Worm (Caenorhabditis elegans) whole organism, young adult: ENCODE data around the gene ZK228.13.

Experiments used
- B0019.2 ChIP-seq: fragments of 200-800 bp; sonication (Bioruptor generic); conservative IDR thresholded peaks from 2 replicates; pipeline ENCODE4 v1.3.6; 2022; ENCODE audit warnings: missing genetic modification reagents, missing genetic modification characterization, missing compliant biosample characterization
- B0035.1 ChIP-seq: sonication (generic microtip); optimal IDR thresholded peaks from 2 replicates; lab custom pipeline; 2016; ENCODE audit warnings: missing genetic modification characterization, mild to moderate bottlenecking, missing compliant biosample characterization, missing genotype, missing genetic modification reagents
- B0261.1 ChIP-seq: sonication (generic microtip); optimal IDR thresholded peaks from 2 replicates; lab custom pipeline; 2016; ENCODE audit warnings: mild to moderate bottlenecking, missing genetic modification characterization, moderate library complexity, missing compliant biosample characterization
- D2030.7 ChIP-seq: fragments of 200-800 bp; sonication (Bioruptor generic); IDR thresholded peaks from 2 replicates; pipeline ENCODE4 v1.3.6; 2022; ENCODE audit warnings: missing genetic modification reagents, missing genetic modification characterization, missing compliant biosample characterization
- F55B11.4 ChIP-seq: sonication (generic microtip); optimal IDR thresholded peaks from 2 replicates; lab custom pipeline; 2016; ENCODE audit warnings: missing compliant biosample characterization, missing genetic modification characterization, borderline replicate concordance; ENCODE audit not compliant: insufficient read depth
- F57A8.1 ChIP-seq: fragments of 200-800 bp; sonication (Bioruptor generic); optimal IDR thresholded peaks from 2 replicates; lab custom pipeline; 2018; ENCODE audit warnings: mild to moderate bottlenecking, missing genetic modification characterization, moderate library complexity, missing compliant biosample characterization
- K11D2.4 ChIP-seq: fragments of 200-800 bp; sonication (Bioruptor generic); IDR thresholded peaks from 2 replicates; pipeline ENCODE4 v1.3.6; 2022; ENCODE audit warnings: missing genetic modification reagents, missing genetic modification characterization, missing compliant biosample characterization
- T26A5.8 ChIP-seq: sonication (generic microtip); optimal IDR thresholded peaks from 2 replicates; lab custom pipeline; 2016; ENCODE audit warnings: missing genetic modification characterization, missing compliant biosample characterization
- Y53F4B.3 ChIP-seq: fragments of 200-800 bp; sonication (Bioruptor generic); IDR thresholded peaks from 2 replicates; pipeline ENCODE4 v1.3.6; 2022; ENCODE audit warnings: missing genetic modification reagents, missing genetic modification characterization, missing compliant biosample characterization
- Y67H2A.10 ChIP-seq: fragments of 200-800 bp; sonication (Bioruptor generic); conservative IDR thresholded peaks from 2 replicates; pipeline ENCODE4 v1.3.6; 2022; ENCODE audit warnings: missing genetic modification reagents, missing genetic modification characterization, missing compliant biosample characterization
- aptf-2 ChIP-seq: fragments of 200-800 bp; sonication (Bioruptor generic); conservative IDR thresholded peaks from 2 replicates; pipeline ENCODE4 v1.3.6; 2022; ENCODE audit warnings: missing genetic modification reagents, missing genetic modification characterization, missing compliant biosample characterization
- attf-3 ChIP-seq: fragments of 200-800 bp; sonication (Bioruptor generic); conservative IDR thresholded peaks from 2 replicates; pipeline ENCODE4 v1.3.6; 2022; ENCODE audit warnings: missing genetic modification reagents, missing genetic modification characterization, missing compliant biosample characterization
- attf-5 ChIP-seq: fragments of 200-800 bp; sonication (Bioruptor generic); optimal IDR thresholded peaks from 2 replicates; lab custom pipeline; 2018; ENCODE audit warnings: mild to moderate bottlenecking, missing genetic modification characterization, missing compliant biosample characterization
- ccch-3 ChIP-seq: fragments of 200-800 bp; sonication (Bioruptor generic); optimal IDR thresholded peaks from 2 replicates; lab custom pipeline; 2018; ENCODE audit warnings: mild to moderate bottlenecking, missing genetic modification characterization, missing compliant biosample characterization
- cebp-1 ChIP-seq, 2 experiments: fragments of 200-800 bp in 1 of 2; sonication (Bioruptor generic) in 1 of 2; sonication (generic microtip) in 1 of 2; IDR thresholded peaks in 1 of 2; optimal IDR thresholded peaks in 1 of 2; 2 replicates each; pipeline versions ENCODE4 v1.3.6 to Lab custom; 2017 to 2022; ENCODE audit warnings: missing compliant biosample characterization in 2 of 2, missing genetic modification characterization in 2 of 2, mild to moderate bottlenecking in 1 of 2, missing genetic modification reagents in 1 of 2, moderate library complexity in 1 of 2
- ceh-100 ChIP-seq: fragments of 200-800 bp; sonication (Bioruptor generic); IDR thresholded peaks from 2 replicates; pipeline ENCODE4 v1.3.6; 2022; ENCODE audit warnings: missing genetic modification reagents, missing genetic modification characterization, missing compliant biosample characterization
- ceh-58 ChIP-seq: fragments of 200-800 bp; sonication (Bioruptor generic); IDR thresholded peaks from 2 replicates; pipeline ENCODE4 v1.3.6; 2022; ENCODE audit warnings: missing genetic modification characterization, missing compliant biosample characterization
- die-1 ChIP-seq: sonication (generic microtip); optimal IDR thresholded peaks from 2 replicates; lab custom pipeline; 2016; ENCODE audit warnings: missing genotype, mild to moderate bottlenecking, missing genetic modification characterization, missing compliant biosample characterization
- dox-1 ChIP-seq: fragments of 200-800 bp; sonication (Bioruptor generic); IDR thresholded peaks from 2 replicates; pipeline ENCODE4 v1.3.6; 2022; ENCODE audit warnings: missing genetic modification reagents, missing genetic modification characterization, missing compliant biosample characterization
- egl-18 ChIP-seq: fragments of 200-800 bp; sonication (Bioruptor generic); IDR thresholded peaks from 2 replicates; pipeline ENCODE4 v1.3.6; 2022; ENCODE audit warnings: missing genetic modification reagents, missing genetic modification characterization, missing compliant biosample characterization
- egrh-3 ChIP-seq: fragments of 200-800 bp; sonication (Bioruptor generic); IDR thresholded peaks from 2 replicates; pipeline ENCODE4 v1.3.6; 2022; ENCODE audit warnings: missing genetic modification reagents, missing genetic modification characterization, missing compliant biosample characterization
- gei-17 ChIP-seq: fragments of 200-800 bp; sonication (Bioruptor generic); optimal IDR thresholded peaks from 2 replicates; lab custom pipeline; 2018; ENCODE audit warnings: mild to moderate bottlenecking, missing genetic modification characterization, missing compliant biosample characterization
- hlh-26 ChIP-seq: fragments of 200-800 bp; sonication (Bioruptor generic); conservative IDR thresholded peaks from 2 replicates; pipeline ENCODE4 v1.3.6; 2022; ENCODE audit warnings: missing genetic modification reagents, missing genetic modification characterization, missing compliant biosample characterization
- hrde-1 ChIP-seq: sonication (generic microtip); optimal IDR thresholded peaks from 2 replicates; lab custom pipeline; 2016; ENCODE audit warnings: missing genetic modification characterization, mild to moderate bottlenecking, missing compliant biosample characterization, moderate library complexity, missing genotype, missing genetic modification reagents, borderline replicate concordance
- let-526 ChIP-seq: fragments of 200-800 bp; sonication (Bioruptor generic); IDR thresholded peaks from 2 replicates; pipeline ENCODE4 v1.3.6; 2022; ENCODE audit warnings: missing genetic modification reagents, missing genetic modification characterization, missing compliant biosample characterization
- lin-35 ChIP-seq, 3 experiments: fragments of 150-350 bp in 2 of 3; sonication (generic microtip) in 1 of 3; optimal IDR thresholded peaks; 2 replicates each; lab custom pipeline; 2014 to 2018; ENCODE audit warnings: missing biosample characterization in 3 of 3, missing genetic modification characterization in 3 of 3, missing genetic modification reagents in 3 of 3
- lin-40 ChIP-seq: sonication (generic microtip); optimal IDR thresholded peaks from 2 replicates; lab custom pipeline; 2016; ENCODE audit warnings: missing genetic modification characterization, mild to moderate bottlenecking, missing compliant biosample characterization, missing genotype, missing genetic modification reagents
- lin-54 ChIP-seq: fragments of 200-800 bp; sonication (Bioruptor generic); optimal IDR thresholded peaks from 2 replicates; lab custom pipeline; 2018; ENCODE audit warnings: mild to moderate bottlenecking, missing genetic modification characterization, missing compliant biosample characterization
- lir-1 ChIP-seq: fragments of 200-800 bp; sonication (Bioruptor generic); conservative IDR thresholded peaks from 2 replicates; pipeline ENCODE4 v1.3.6; 2022; ENCODE audit warnings: missing genetic modification reagents, missing genetic modification characterization, missing compliant biosample characterization
- lsl-1 ChIP-seq: fragments of 200-800 bp; sonication (Bioruptor generic); optimal IDR thresholded peaks from 2 replicates; lab custom pipeline; 2018; ENCODE audit warnings: mild to moderate bottlenecking, missing genetic modification characterization, moderate library complexity, missing compliant biosample characterization
- madf-6 ChIP-seq: fragments of 200-800 bp; sonication (Bioruptor generic); IDR thresholded peaks from 2 replicates; pipeline ENCODE4 v1.3.6; 2022; ENCODE audit warnings: missing genetic modification reagents, missing genetic modification characterization, missing compliant biosample characterization
- mcd-1 ChIP-seq: fragments of 200-800 bp; sonication (Bioruptor generic); IDR thresholded peaks from 2 replicates; pipeline ENCODE4 v1.3.6; 2022; ENCODE audit warnings: missing genetic modification reagents, missing genetic modification characterization, missing compliant biosample characterization
- mes-4 ChIP-seq: sonication (generic microtip); optimal IDR thresholded peaks from 2 replicates; lab custom pipeline; 2016; ENCODE audit warnings: missing genotype, missing genetic modification characterization, missing compliant biosample characterization
- mxl-1 ChIP-seq: sonication (generic microtip); optimal IDR thresholded peaks from 2 replicates; lab custom pipeline; 2016; ENCODE audit warnings: missing genetic modification characterization, missing compliant biosample characterization
- nfya-2 ChIP-seq: fragments of 200-800 bp; sonication (Bioruptor generic); IDR thresholded peaks from 2 replicates; pipeline ENCODE4 v1.3.6; 2022; ENCODE audit warnings: missing genetic modification reagents, missing genetic modification characterization, missing compliant biosample characterization
- nhr-179 ChIP-seq: sonication (generic microtip); optimal IDR thresholded peaks from 2 replicates; lab custom pipeline; 2016; ENCODE audit warnings: mild to moderate bottlenecking, missing genetic modification characterization, missing compliant biosample characterization
- pha-4 ChIP-seq: fragments of 150-350 bp; sonication (generic microtip); optimal IDR thresholded peaks from 2 replicates; lab custom pipeline; 2014; ENCODE audit warnings: missing biosample characterization, missing genetic modification reagents, missing genetic modification characterization
- rcor-1 ChIP-seq: fragments of 200-800 bp; sonication (Bioruptor generic); IDR thresholded peaks from 2 replicates; pipeline ENCODE4 v1.3.6; 2022; ENCODE audit warnings: missing genetic modification reagents, missing genetic modification characterization, missing compliant biosample characterization
- rpc-1 ChIP-seq, 2 experiments: fragments of 150-350 bp in 1 of 2; sonication (generic microtip) in 1 of 2; optimal IDR thresholded peaks; 2 replicates each; lab custom pipeline; 2014 to 2018; ENCODE audit warnings: missing biosample characterization in 1 of 2, missing genetic modification characterization in 1 of 2, missing genetic modification reagents in 1 of 2, missing genotype in 1 of 2
- somi-1 ChIP-seq: fragments of 200-800 bp; sonication (Bioruptor generic); optimal IDR thresholded peaks from 2 replicates; lab custom pipeline; 2018; ENCODE audit warnings: mild to moderate bottlenecking, missing genetic modification characterization, missing compliant biosample characterization
- ztf-25 ChIP-seq: fragments of 200-800 bp; sonication (Bioruptor generic); IDR thresholded peaks from 2 replicates; pipeline ENCODE4 v1.3.6; 2022; ENCODE audit warnings: missing genetic modification reagents, missing genetic modification characterization, missing compliant biosample characterization

ZK228.13 gene

ce11 chrV:18430826-18431225, 37.2 kb downstream of the ZK228.13 start:
- TF ChIP-seq nhr-179 (tag; lab: Kevin White, UChicago) (no peak), aptf-2 (GFP tag; lab: Robert Waterston, UW) (no peak), egrh-3 (GFP tag; lab: Robert Waterston, UW) (peak; percentile 81), F57A8.1 (GFP tag; lab: Kevin White, UChicago) (no peak), F55B11.4 (tag; lab: Kevin White, UChicago) (no peak), mcd-1 (GFP tag; lab: Robert Waterston, UW) (0 out of 2 replicates have a peak, but pooled peaks have one; percentile 12)
- TF ChIP-seq, all 124 proteins: peak for 2

DNA sequence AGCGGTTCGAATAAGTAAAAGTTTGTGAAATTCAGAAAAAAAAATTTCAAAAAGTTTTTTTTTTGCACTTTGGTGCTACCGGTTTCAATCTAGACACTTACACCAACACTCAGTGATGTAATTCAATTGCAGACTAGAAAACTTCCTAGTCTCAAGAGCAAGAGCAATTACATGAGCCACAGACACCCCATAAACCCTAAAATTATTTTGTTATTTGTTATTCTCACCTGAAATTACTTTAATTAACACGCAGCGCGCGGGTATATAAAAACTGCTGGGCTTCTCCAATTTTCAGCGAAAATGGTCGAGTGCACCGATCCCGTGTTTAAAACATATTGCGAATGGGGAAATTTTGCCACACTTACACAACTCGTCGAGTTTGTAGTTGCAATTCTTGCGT, 41.7 kb downstream of the ZK228.13 start, which contains the start of gene srw-83:
Gene srw-83, plus strand, starts transcription at position 301 of the 400 bp plus-strand sequence.
- TF ChIP-seq Y67H2A.10 (GFP tag; lab: Robert Waterston, UW) (no peak), hrde-1 (tag; lab: Kevin White, UChicago) (no peak), nfya-2 (GFP tag; lab: Robert Waterston, UW) (no peak), B0019.2 (GFP tag; lab: Robert Waterston, UW) (no peak), Y53F4B.3 (no peak), pha-4 (tag; lab: Kevin White, UChicago) (no peak), attf-3 (GFP tag; lab: Robert Waterston, UW) (no peak), die-1 (tag; lab: Kevin White, UChicago) (no peak)

DNA sequence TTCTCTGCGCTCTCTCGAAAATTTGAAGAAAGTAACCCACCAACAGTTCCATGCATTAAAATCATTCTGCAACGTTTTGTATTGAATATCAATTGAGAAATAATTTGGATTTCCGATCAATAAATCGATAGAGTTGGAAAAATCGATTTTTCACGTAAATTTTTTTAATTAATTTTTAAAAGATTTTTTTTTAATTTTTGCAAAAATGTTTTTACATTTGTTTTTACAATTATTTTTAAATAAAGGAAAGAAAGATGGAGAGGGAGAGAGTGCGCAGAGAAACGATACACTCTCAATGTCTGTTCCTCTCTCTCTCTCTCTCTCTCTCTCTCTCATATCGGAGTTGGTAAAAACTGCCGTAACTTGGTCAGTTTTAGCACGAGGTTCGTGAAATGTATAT, 42.5 kb downstream of the ZK228.13 start, which contains the start of gene ZK262.19:
Gene ZK262.19, minus strand, starts transcription at position 101 of the 400 bp plus-strand sequence.
- TF ChIP-seq lin-35 (GFP tag; optimal IDR thresholded peaks at IDR 0.05; lab: Kevin White, UChicago) (no peak), mxl-1 (no peak), dox-1 (GFP tag; lab: Robert Waterston, UW) (no peak), ceh-58 (GFP tag; lab: Robert Waterston, UW) (no peak), somi-1 (no peak), hlh-26 (GFP tag; lab: Robert Waterston, UW) (no peak), B0261.1 (no peak), mes-4 (tag; lab: Kevin White, UChicago) (no peak), let-526 (GFP tag; lab: Robert Waterston, UW) (no peak), lin-54 (GFP tag; lab: Kevin White, UChicago) (no peak), D2030.7 (GFP tag; lab: Robert Waterston, UW) (no peak), madf-6 (GFP tag; lab: Robert Waterston, UW) (no peak), attf-5 (GFP tag; lab: Kevin White, UChicago) (no peak), ztf-25 (GFP tag; lab: Robert Waterston, UW) (no peak), lsl-1 (no peak)

DNA sequence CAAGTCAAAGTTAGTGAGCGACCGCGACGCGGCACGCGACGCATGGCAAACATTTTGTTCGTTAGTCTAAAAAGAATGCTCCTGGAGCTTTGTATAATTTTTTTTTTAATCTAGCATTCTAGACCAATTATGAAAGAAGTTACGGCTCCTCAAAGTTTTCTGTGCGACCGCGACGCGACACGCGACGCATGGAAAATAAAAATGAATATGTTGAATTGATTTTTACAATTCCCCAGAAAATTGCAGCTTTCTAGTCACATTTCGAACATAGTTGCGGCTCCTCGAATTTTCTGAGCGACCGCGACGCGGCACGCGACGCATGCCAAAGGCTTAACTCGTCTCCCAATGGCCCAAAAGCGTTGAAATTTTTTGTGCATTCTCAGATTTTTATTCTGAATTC, 43.5 kb downstream of the ZK228.13 start, which contains the start of gene ZK262.4:
Gene ZK262.4, minus strand, starts transcription at position 101 of the 400 bp plus-strand sequence.
- TF ChIP-seq ceh-100 (GFP tag; lab: Robert Waterston, UW): no peak
- no peak for TF ChIP-seq F57A8.1 (GFP tag; lab: Kevin White, UChicago)
- TF ChIP-seq rcor-1 (GFP tag; lab: Robert Waterston, UW): no peak
- TF ChIP-seq rpc-1 (optimal IDR thresholded peaks at IDR 0.05; lab: Kevin White, UChicago): no peak
- no peak for TF ChIP-seq rpc-1 (tag; optimal IDR thresholded peaks at IDR 0.05; lab: Kevin White, UChicago)
- TF ChIP-seq B0019.2 (GFP tag; lab: Robert Waterston, UW): no peak
- TF ChIP-seq cebp-1 (GFP tag; IDR thresholded peaks at IDR 0.05; lab: Robert Waterston, UW): no peak
- TF ChIP-seq cebp-1 (tag; optimal IDR thresholded peaks at IDR 0.05; lab: Kevin White, UChicago): no peak
- no peak for TF ChIP-seq T26A5.8
- no peak for TF ChIP-seq K11D2.4
- no peak for TF ChIP-seq lin-54 (GFP tag; lab: Kevin White, UChicago)
- TF ChIP-seq let-526 (GFP tag; lab: Robert Waterston, UW): no peak
- no peak for TF ChIP-seq egl-18 (GFP tag; lab: Robert Waterston, UW)
- no peak for TF ChIP-seq mxl-1
- TF ChIP-seq gei-17 (GFP tag; lab: Kevin White, UChicago): no peak
- no peak for TF ChIP-seq attf-3 (GFP tag; lab: Robert Waterston, UW)
- TF ChIP-seq B0035.1 (tag; lab: Kevin White, UChicago): no peak
- TF ChIP-seq D2030.7 (GFP tag; lab: Robert Waterston, UW): no peak
- TF ChIP-seq lir-1 (GFP tag; lab: Robert Waterston, UW): no peak
- no peak for TF ChIP-seq ztf-25 (GFP tag; lab: Robert Waterston, UW)
- no peak for TF ChIP-seq lin-40
- TF ChIP-seq ccch-3 (GFP tag; lab: Kevin White, UChicago): no peak
